Worm (Caenorhabditis elegans) whole organism, L1 larva: Measurements from ENCODE around the gene mdf-1.

Source experiments
- F16B12.6 ChIP-seq: fragments of 150-350 bp; optimal IDR thresholded peaks from 2 replicates; lab custom pipeline; 2014; ENCODE audit warnings: missing biosample characterization, missing genetic modification characterization
- Y116A8C.19 ChIP-seq: sonication (generic microtip); optimal IDR thresholded peaks from 2 replicates; lab custom pipeline; 2016; ENCODE audit warnings: missing compliant biosample characterization, missing genetic modification characterization, borderline replicate concordance
- alr-1 ChIP-seq: fragments of 200-800 bp; sonication (Bioruptor generic); optimal IDR thresholded peaks from 2 replicates; lab custom pipeline; 2018; ENCODE audit warnings: borderline replicate concordance, mild to moderate bottlenecking, missing genetic modification characterization, missing compliant biosample characterization
- ama-1 ChIP-seq: fragments of 150-350 bp; optimal IDR thresholded peaks from 2 replicates; lab custom pipeline; 2014
- ceh-8 ChIP-seq: fragments of 200-800 bp; sonication (Bioruptor generic); optimal IDR thresholded peaks from 2 replicates; lab custom pipeline; 2018; ENCODE audit warnings: mild to moderate bottlenecking, missing genetic modification characterization, moderate library complexity, missing compliant biosample characterization
- ceh-88 ChIP-seq: fragments of 200-800 bp; sonication (Bioruptor generic); IDR thresholded peaks from 2 replicates; pipeline ENCODE4 v1.3.6; 2022; ENCODE audit warnings: missing genetic modification characterization, missing compliant biosample characterization
- ceh-90 ChIP-seq: sonication (generic microtip); optimal IDR thresholded peaks from 2 replicates; lab custom pipeline; 2016; ENCODE audit warnings: missing genetic modification characterization, missing compliant biosample characterization
- efl-1 ChIP-seq, 4 experiments: fragments of 150-350 bp; optimal IDR thresholded peaks in 3 of 4; peaks in 1 of 4; 1 replicate in 1 of 4; 2 replicates in 3 of 4; lab custom pipeline; 2014; ENCODE audit warnings: missing biosample characterization in 2 of 4, missing genetic modification characterization in 2 of 4, missing genetic modification reagents in 2 of 4
- efl-3 ChIP-seq: fragments of 200-800 bp; sonication (Bioruptor generic); optimal IDR thresholded peaks from 2 replicates; lab custom pipeline; 2018; ENCODE audit warnings: mild to moderate bottlenecking, missing genetic modification characterization, missing compliant biosample characterization
- elt-3 ChIP-seq, 6 experiments: fragments of 150-350 bp in 1 of 6; sonication (generic microtip); optimal IDR thresholded peaks; 2 replicates each; lab custom pipeline; 2017 to 2018; ENCODE audit warnings: missing biosample characterization in 6 of 6, missing genetic modification characterization in 6 of 6, inconsistent platforms in 1 of 6
- fos-1 ChIP-seq: fragments of 150-350 bp; optimal IDR thresholded peaks from 2 replicates; lab custom pipeline; 2014; ENCODE audit warnings: missing biosample characterization, missing genetic modification characterization
- grh-1 ChIP-seq: fragments of 200-800 bp; sonication (Bioruptor generic); IDR thresholded peaks from 2 replicates; pipeline ENCODE4 v1.3.6; 2022; ENCODE audit warnings: missing genetic modification reagents, missing genetic modification characterization, missing compliant biosample characterization
- hlh-17 ChIP-seq: fragments of 200-800 bp; sonication (Bioruptor generic); optimal IDR thresholded peaks from 2 replicates; lab custom pipeline; 2018; ENCODE audit warnings: missing genetic modification characterization, mild to moderate bottlenecking, missing compliant biosample characterization, moderate library complexity, borderline replicate concordance
- hpl-2 ChIP-seq: fragments of 150-350 bp; optimal IDR thresholded peaks from 2 replicates; lab custom pipeline; 2014; ENCODE audit warnings: missing biosample characterization, missing genetic modification reagents, missing genetic modification characterization
- irx-1 ChIP-seq: sonication (generic microtip); optimal IDR thresholded peaks from 2 replicates; lab custom pipeline; 2016; ENCODE audit warnings: missing genetic modification characterization, missing compliant biosample characterization
- jun-1 ChIP-seq: fragments of 150-350 bp; optimal IDR thresholded peaks from 2 replicates; lab custom pipeline; 2014; ENCODE audit warnings: missing biosample characterization, missing genetic modification reagents, missing genetic modification characterization
- lin-13 ChIP-seq: fragments of 150-350 bp; optimal IDR thresholded peaks from 2 replicates; lab custom pipeline; 2014; ENCODE audit warnings: missing biosample characterization, missing genetic modification reagents, missing genetic modification characterization
- lin-35 ChIP-seq, 2 experiments: fragments of 150-350 bp; optimal IDR thresholded peaks; 2 replicates each; lab custom pipeline; 2014; ENCODE audit warnings: missing biosample characterization in 2 of 2, missing genetic modification characterization in 2 of 2, missing genetic modification reagents in 2 of 2
- lir-3 ChIP-seq: sonication (generic microtip); optimal IDR thresholded peaks from 2 replicates; lab custom pipeline; 2016; ENCODE audit warnings: mild to moderate bottlenecking, missing genetic modification characterization, moderate library complexity, missing compliant biosample characterization; ENCODE audit not compliant: poor library complexity
- lsy-2 ChIP-seq, 2 experiments: fragments of 150-350 bp; optimal IDR thresholded peaks; 2 replicates each; lab custom pipeline; 2014; ENCODE audit warnings: missing biosample characterization in 2 of 2, missing genetic modification characterization in 2 of 2
- mab-9 ChIP-seq: fragments of 200-800 bp; sonication (Bioruptor generic); IDR thresholded peaks from 2 replicates; pipeline ENCODE4 v1.3.6; 2022; ENCODE audit warnings: missing genetic modification reagents, missing genetic modification characterization, missing compliant biosample characterization
- mep-1 ChIP-seq: fragments of 150-350 bp; optimal IDR thresholded peaks from 2 replicates; lab custom pipeline; 2014; ENCODE audit warnings: missing biosample characterization, missing genetic modification characterization
- nhr-28 ChIP-seq: fragments of 150-350 bp; optimal IDR thresholded peaks from 2 replicates; lab custom pipeline; 2014; ENCODE audit warnings: missing biosample characterization, missing genetic modification characterization
- nhr-47 ChIP-seq: sonication (generic microtip); optimal IDR thresholded peaks from 2 replicates; lab custom pipeline; 2016; ENCODE audit warnings: mild to moderate bottlenecking, missing genetic modification characterization, moderate library complexity, missing compliant biosample characterization
- nhr-71 ChIP-seq: sonication (generic microtip); optimal IDR thresholded peaks from 2 replicates; lab custom pipeline; 2016; ENCODE audit warnings: mild to moderate bottlenecking, missing genetic modification characterization, moderate library complexity, missing compliant biosample characterization
- nhr-77 ChIP-seq: fragments of 150-350 bp; optimal IDR thresholded peaks from 2 replicates; lab custom pipeline; 2014; ENCODE audit warnings: missing biosample characterization, missing genetic modification characterization
- nhr-84 ChIP-seq: sonication (generic microtip); optimal IDR thresholded peaks from 2 replicates; lab custom pipeline; 2017; ENCODE audit warnings: missing biosample characterization, missing genetic modification characterization
- nhr-85 ChIP-seq: sonication (generic microtip); peaks from one replicate; lab custom pipeline; 2016; ENCODE audit warnings: missing genetic modification characterization, inconsistent platforms, missing compliant biosample characterization
- pag-3 ChIP-seq: sonication (generic microtip); optimal IDR thresholded peaks from 2 replicates; lab custom pipeline; 2017; ENCODE audit warnings: missing genetic modification characterization, mild to moderate bottlenecking, missing compliant biosample characterization, antibody characterized with exemption, borderline replicate concordance; ENCODE audit not compliant: insufficient read depth
- pax-3 ChIP-seq: fragments of 200-800 bp; sonication (Bioruptor generic); optimal IDR thresholded peaks from 2 replicates; lab custom pipeline; 2018; ENCODE audit warnings: mild to moderate bottlenecking, missing genetic modification characterization, moderate library complexity, missing compliant biosample characterization
- pqm-1 ChIP-seq: sonication (generic microtip); optimal IDR thresholded peaks from 3 replicates; lab custom pipeline; 2017; ENCODE audit warnings: missing biosample characterization, missing genetic modification characterization
- skn-1 ChIP-seq: fragments of 150-350 bp; optimal IDR thresholded peaks from 2 replicates; lab custom pipeline; 2014; ENCODE audit warnings: missing biosample characterization, missing genetic modification characterization
- snpc-4 ChIP-seq: fragments of 150-350 bp; optimal IDR thresholded peaks from 2 replicates; lab custom pipeline; 2014; ENCODE audit warnings: missing biosample characterization, missing genetic modification characterization
- snu-23 ChIP-seq: sonication (generic microtip); optimal IDR thresholded peaks from 2 replicates; lab custom pipeline; 2016; ENCODE audit warnings: missing genetic modification characterization, missing compliant biosample characterization
- sup-37 ChIP-seq: fragments of 200-800 bp; sonication (Bioruptor generic); optimal IDR thresholded peaks from 2 replicates; lab custom pipeline; 2018; ENCODE audit warnings: mild to moderate bottlenecking, missing genetic modification characterization, missing compliant biosample characterization
- tlp-1 ChIP-seq: fragments of 150-350 bp; optimal IDR thresholded peaks from 2 replicates; lab custom pipeline; 2014; ENCODE audit warnings: missing biosample characterization, missing genetic modification characterization
- unc-130 ChIP-seq: fragments of 150-350 bp; optimal IDR thresholded peaks from 2 replicates; lab custom pipeline; 2017; ENCODE audit warnings: missing biosample characterization, missing genetic modification characterization, inconsistent platforms
- unc-98 ChIP-seq: fragments of 200-800 bp; sonication (Bioruptor generic); IDR thresholded peaks from 2 replicates; pipeline ENCODE4 v1.3.6; 2022; ENCODE audit warnings: missing genetic modification characterization, missing compliant biosample characterization
- vab-15 ChIP-seq: sonication (generic microtip); optimal IDR thresholded peaks from 2 replicates; lab custom pipeline; 2017; ENCODE audit warnings: missing genotype, mild to moderate bottlenecking, missing genetic modification characterization, missing compliant biosample characterization
- xbp-1 ChIP-seq: sonication (generic microtip); optimal IDR thresholded peaks from 2 replicates; lab custom pipeline; 2016; ENCODE audit warnings: missing genetic modification characterization, missing compliant biosample characterization
- zag-1 ChIP-seq: fragments of 150-350 bp; optimal IDR thresholded peaks from 2 replicates; lab custom pipeline; 2014; ENCODE audit warnings: missing biosample characterization, missing genetic modification characterization
- ztf-4 ChIP-seq: fragments of 150-350 bp; optimal IDR thresholded peaks from 2 replicates; lab custom pipeline; 2014; ENCODE audit warnings: missing biosample characterization, missing genetic modification characterization

Gene mdf-1

DNA sequence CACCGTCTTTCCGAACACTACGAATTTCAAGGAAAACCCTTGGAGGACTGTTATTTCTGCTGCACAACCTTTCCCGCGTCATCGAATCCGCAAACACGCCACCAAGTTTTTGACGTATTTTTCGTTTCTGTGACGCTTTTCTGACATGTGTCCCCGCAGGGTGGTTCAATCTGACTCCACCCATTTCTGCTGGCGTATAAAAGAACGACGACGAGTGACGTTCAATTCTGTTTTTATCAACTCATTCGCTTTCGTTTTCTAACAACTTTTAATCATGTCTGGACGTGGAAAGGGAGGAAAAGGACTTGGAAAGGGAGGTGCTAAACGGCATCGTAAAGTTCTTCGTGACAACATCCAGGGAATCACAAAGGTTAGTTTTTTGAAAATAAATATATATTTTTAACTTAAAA is 2.8 kb upstream of the mdf-1 start, which contains the start of gene his-37 (continued):
- TF ChIP-seq sup-37 (peak; percentile 92), ztf-4 (tag; lab: Kevin White, UChicago) (peak; percentile 98), lir-3 (tag; lab: Kevin White, UChicago) (peak; percentile 92), elt-3 (tag; optimal IDR thresholded peaks at IDR 0.05; lab: Kevin White, UChicago) (peak; percentile 78 to 99 (median 98)), alr-1 (tag; lab: Kevin White, UChicago) (no peak), nhr-77 (tag; lab: Kevin White, UChicago) (peak; percentile 99), xbp-1 (tag; lab: Kevin White, UChicago) (peak; percentile 99), ceh-8 (peak; percentile 96), fos-1 (tag; lab: Kevin White, UChicago) (peak; percentile 97), irx-1 (tag; lab: Kevin White, UChicago) (peak; percentile 95), pqm-1 (tag; lab: Kevin White, UChicago) (peak; percentile 85), nhr-47 (tag; lab: Kevin White, UChicago) (peak; percentile 99), vab-15 (tag; lab: Kevin White, UChicago) (peak; percentile 74), mab-9 (GFP tag; lab: Robert Waterston, UW) (peak; percentile 93), F16B12.6 (tag; lab: Kevin White, UChicago) (peak; percentile 76), skn-1 (tag; lab: Kevin White, UChicago) (peak; percentile 94), hpl-2 (GFP tag; lab: Kevin White, UChicago) (peak; percentile 97), nhr-71 (tag; lab: Kevin White, UChicago) (peak; percentile 99), jun-1 (peak; percentile 99), lin-35 (GFP tag; optimal IDR thresholded peaks at IDR 0.05; lab: Kevin White, UChicago) (peak; percentile 89 to 95), Y116A8C.19 (tag; lab: Kevin White, UChicago) (no peak), tlp-1 (tag; lab: Kevin White, UChicago) (no peak), unc-130 (tag; lab: Kevin White, UChicago) (peak; percentile 99), zag-1 (tag; lab: Kevin White, UChicago) (peak; percentile 91), grh-1 (GFP tag; lab: Robert Waterston, UW) (peak; percentile 98), ceh-90 (peak; percentile 22), ama-1 (lab: Kevin White, UChicago) (peak; percentile 90), nhr-84 (tag; lab: Kevin White, UChicago) (peak; percentile 60), lsy-2 (tag; optimal IDR thresholded peaks at IDR 0.05; lab: Kevin White, UChicago) (peak; percentile 95 to 97), nhr-85 (tag; lab: Kevin White, UChicago) (peak; percentile 99), efl-3 (GFP tag; lab: Kevin White, UChicago) (peak; percentile 27), hlh-17 (GFP tag; lab: Kevin White, UChicago) (no peak), nhr-28 (tag; lab: Kevin White, UChicago) (peak; percentile 65), snu-23 (GFP tag; lab: Kevin White, UChicago) (peak; percentile 99), pax-3 (peak; percentile 99), lin-13 (GFP tag; lab: Kevin White, UChicago) (peak; percentile 98), unc-98 (peak; percentile 38; the same call in 1 of the 2 replicates), snpc-4 (peak; percentile 93), pag-3 (tag; lab: Kevin White, UChicago) (peak; percentile 17)

DNA sequence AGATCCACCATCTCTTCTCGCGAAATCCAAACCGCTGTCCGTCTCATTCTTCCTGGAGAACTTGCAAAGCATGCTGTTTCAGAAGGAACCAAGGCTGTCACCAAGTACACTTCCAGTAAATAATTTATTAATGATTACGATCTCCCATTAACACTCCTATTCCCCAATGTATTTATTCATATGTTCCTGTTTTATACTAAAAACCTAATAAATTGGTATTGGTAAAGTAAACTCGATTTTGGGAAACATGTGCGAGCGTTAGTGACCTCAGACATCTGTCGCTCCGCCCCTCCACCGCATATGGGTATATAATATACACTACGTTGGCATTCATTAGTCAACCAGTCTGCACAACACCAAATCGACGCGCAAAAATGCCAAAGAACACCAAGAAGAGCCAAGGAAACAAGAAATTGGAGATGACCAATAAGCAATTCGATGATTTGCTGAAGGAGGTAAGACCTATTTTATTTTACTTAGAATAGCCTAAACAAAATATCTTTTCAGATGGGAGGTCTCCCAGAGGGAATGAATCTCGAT is 2.1 kb upstream of the mdf-1 start, which contains the start of gene C50F4.6:
Gene C50F4.6 (plus strand): TSS at position 51 of the 540 bp plus-strand sequence.
- peak in 1 of 2 experiments; percentile 27 for TF ChIP-seq lsy-2 (tag; optimal IDR thresholded peaks at IDR 0.05; lab: Kevin White, UChicago)
- peak; percentile 50 for TF ChIP-seq nhr-85 (tag; lab: Kevin White, UChicago)
- no peak for TF ChIP-seq ceh-88 (GFP tag; lab: Robert Waterston, UW)
- TF ChIP-seq mep-1 (tag; lab: Kevin White, UChicago) = peak; percentile 1
- TF ChIP-seq efl-1 (optimal IDR thresholded peaks at IDR 0.05; lab: Kevin White, UChicago) = no peak
- peak in 1 of 2 experiments; percentile 80 for TF ChIP-seq efl-1 (GFP tag; optimal IDR thresholded peaks at IDR 0.05 in 1 of 2; lab: Kevin White, UChicago)
